Worm (Caenorhabditis elegans) whole organism, late embryonic: ENCODE measurements around the gene cwn-2.
"Not testable (repeated sequence)": the region's sequence is repeated elsewhere in the genome, so short reads cannot be mapped to it uniquely, and the experiment has no call there.

Experiments used
- C38D4.7 ChIP-seq: fragments of 200-800 bp; sonication (Bioruptor generic); optimal IDR thresholded peaks from 2 replicates; lab custom pipeline; 2018; ENCODE audit warnings: mild to moderate bottlenecking, missing genetic modification characterization, moderate library complexity, missing compliant biosample characterization
- K02D7.2 ChIP-seq: sonication (generic microtip); optimal IDR thresholded peaks from 2 replicates; lab custom pipeline; 2017; ENCODE audit warnings: mild to moderate bottlenecking, missing genetic modification characterization, missing compliant biosample characterization
- T23F11.4 ChIP-seq: fragments of 200-800 bp; sonication (Bioruptor generic); optimal IDR thresholded peaks from 2 replicates; lab custom pipeline; 2018; ENCODE audit warnings: mild to moderate bottlenecking, missing genetic modification characterization, missing compliant biosample characterization
- ahr-1 ChIP-seq: sonication (generic microtip); optimal IDR thresholded peaks from 2 replicates; lab custom pipeline; 2016; ENCODE audit warnings: missing genetic modification characterization, missing compliant biosample characterization
- ceh-18 ChIP-seq: sonication (generic microtip); optimal IDR thresholded peaks from 2 replicates; lab custom pipeline; 2016; ENCODE audit warnings: missing genetic modification characterization, missing compliant biosample characterization
- ceh-2 ChIP-seq: sonication (generic microtip); optimal IDR thresholded peaks from 2 replicates; lab custom pipeline; 2016; ENCODE audit warnings: missing genotype, missing genetic modification characterization, missing compliant biosample characterization
- ceh-45 ChIP-seq: fragments of 200-800 bp; sonication (Bioruptor generic); IDR thresholded peaks from 2 replicates; pipeline ENCODE4 v1.3.6; 2022; ENCODE audit warnings: missing genetic modification reagents, missing genetic modification characterization, missing compliant biosample characterization
- ceh-48 ChIP-seq: sonication (generic microtip); optimal IDR thresholded peaks from 2 replicates; lab custom pipeline; 2016; ENCODE audit warnings: missing genetic modification characterization, inconsistent platforms, missing compliant biosample characterization
- ceh-9 ChIP-seq: sonication (generic microtip); optimal IDR thresholded peaks from 2 replicates; lab custom pipeline; 2016; ENCODE audit warnings: mild to moderate bottlenecking, missing genetic modification characterization, inconsistent platforms, missing compliant biosample characterization
- dve-1 ChIP-seq: sonication (generic microtip); optimal IDR thresholded peaks from 2 replicates; lab custom pipeline; 2017; ENCODE audit warnings: antibody characterized with exemption, mild to moderate bottlenecking, missing genetic modification characterization, missing compliant biosample characterization
- ets-4 ChIP-seq: sonication (generic microtip); optimal IDR thresholded peaks from 2 replicates; lab custom pipeline; 2016; ENCODE audit warnings: missing genetic modification characterization, missing compliant biosample characterization
- fax-1 ChIP-seq: sonication (generic microtip); optimal IDR thresholded peaks from 2 replicates; lab custom pipeline; 2016; ENCODE audit warnings: missing genotype, missing genetic modification characterization, missing compliant biosample characterization
- fkh-10 ChIP-seq: fragments of 150-350 bp; optimal IDR thresholded peaks from 2 replicates; lab custom pipeline; 2014; ENCODE audit warnings: missing biosample characterization, missing genetic modification reagents, missing genetic modification characterization
- fkh-6 ChIP-seq: sonication (generic microtip); optimal IDR thresholded peaks from 2 replicates; lab custom pipeline; 2016; ENCODE audit warnings: missing genetic modification characterization, missing compliant biosample characterization
- gmeb-2 ChIP-seq: sonication (generic microtip); optimal IDR thresholded peaks from 2 replicates; lab custom pipeline; 2016; ENCODE audit warnings: missing genetic modification characterization, inconsistent platforms, missing compliant biosample characterization
- hlh-30 ChIP-seq: sonication (generic microtip); optimal IDR thresholded peaks from 2 replicates; lab custom pipeline; 2017; ENCODE audit warnings: antibody characterized with exemption, missing genetic modification characterization, missing compliant biosample characterization; ENCODE audit not compliant: insufficient read depth
- hlh-6 ChIP-seq: sonication (generic microtip); optimal IDR thresholded peaks from 2 replicates; lab custom pipeline; 2016; ENCODE audit warnings: missing genotype, missing genetic modification characterization, missing compliant biosample characterization
- madf-2 ChIP-seq: sonication (generic microtip); optimal IDR thresholded peaks from 2 replicates; lab custom pipeline; 2017; ENCODE audit warnings: missing genetic modification characterization, missing compliant biosample characterization
- nfya-1 ChIP-seq: sonication (generic microtip); optimal IDR thresholded peaks from 2 replicates; lab custom pipeline; 2017; ENCODE audit warnings: missing genetic modification characterization, mild to moderate bottlenecking, missing compliant biosample characterization, antibody characterized with exemption, moderate library complexity
- pag-3 ChIP-seq: sonication (generic microtip); optimal IDR thresholded peaks from 2 replicates; lab custom pipeline; 2016; ENCODE audit warnings: missing compliant biosample characterization, missing genetic modification characterization, borderline replicate concordance
- pat-9 ChIP-seq: fragments of 200-800 bp; sonication (Bioruptor generic); optimal IDR thresholded peaks from 2 replicates; lab custom pipeline; 2018; ENCODE audit warnings: mild to moderate bottlenecking, missing genetic modification characterization, moderate library complexity, missing compliant biosample characterization
- pha-2 ChIP-seq: sonication (generic microtip); optimal IDR thresholded peaks from 2 replicates; lab custom pipeline; 2017; ENCODE audit warnings: mild to moderate bottlenecking, missing genetic modification characterization, missing compliant biosample characterization
- pros-1 ChIP-seq: fragments of 150-350 bp; optimal IDR thresholded peaks from 2 replicates; lab custom pipeline; 2014; ENCODE audit warnings: missing biosample characterization, missing genetic modification reagents, missing genetic modification characterization
- ref-2 ChIP-seq: sonication (generic microtip); optimal IDR thresholded peaks from 2 replicates; lab custom pipeline; 2016; ENCODE audit warnings: missing genetic modification characterization, missing compliant biosample characterization
- sdc-2 ChIP-seq: sonication (generic microtip); optimal IDR thresholded peaks from 2 replicates; lab custom pipeline; 2016; ENCODE audit warnings: missing genotype, missing genetic modification characterization, missing compliant biosample characterization
- sox-2 ChIP-seq: fragments of 200-800 bp; sonication (Bioruptor generic); IDR thresholded peaks from 2 replicates; pipeline ENCODE4 v1.3.6; 2022; ENCODE audit warnings: missing genetic modification reagents, missing genetic modification characterization, missing compliant biosample characterization
- syd-9 ChIP-seq: sonication (generic microtip); optimal IDR thresholded peaks from 2 replicates; lab custom pipeline; 2016; ENCODE audit warnings: mild to moderate bottlenecking, missing genetic modification characterization, moderate library complexity, missing compliant biosample characterization
- tbx-2 ChIP-seq: sonication (generic microtip); optimal IDR thresholded peaks from 2 replicates; lab custom pipeline; 2016; ENCODE audit warnings: missing genetic modification characterization, missing compliant biosample characterization
- tbx-7 ChIP-seq: sonication (generic microtip); optimal IDR thresholded peaks from 2 replicates; lab custom pipeline; 2016; ENCODE audit warnings: missing genotype, missing genetic modification characterization, missing compliant biosample characterization
- unc-42 ChIP-seq: sonication (generic microtip); optimal IDR thresholded peaks from 2 replicates; lab custom pipeline; 2016; ENCODE audit warnings: missing genotype, missing genetic modification characterization, missing compliant biosample characterization

cwn-2 gene

ce11 chrIV:10067541-10067940, at the start of gene cwn-2:
Gene cwn-2 (plus strand): TSS chrIV:10067816.
- TF ChIP-seq hlh-6 (tag; lab: Kevin White, UChicago) (no peak), unc-42 (tag; lab: Kevin White, UChicago) (peak; percentile 11)

ce11 chrIV:10021283-10021682, 46.3 kb upstream of the cwn-2 start, which contains the start of gene F44D12.19:
Gene F44D12.19 (plus strand): TSS chrIV:10021583.
- TF ChIP-seq ceh-48 (tag; lab: Kevin White, UChicago): no peak
- no peak for TF ChIP-seq ref-2 (tag; lab: Kevin White, UChicago)
- TF ChIP-seq pag-3 (tag; lab: Kevin White, UChicago): no peak
- no peak for TF ChIP-seq ceh-2
- TF ChIP-seq pha-2: no peak
- no peak for TF ChIP-seq ceh-18 (tag; lab: Kevin White, UChicago)

ce11 chrIV:10022991-10023390, 44.6 kb upstream of the cwn-2 start, which contains the start of gene F44D12.8:
Gene F44D12.8 (plus strand): TSS chrIV:10023291.
- TF ChIP-seq syd-9 (tag; lab: Kevin White, UChicago): no peak
- no peak for TF ChIP-seq nfya-1 (tag; lab: Kevin White, UChicago)
- TF ChIP-seq tbx-2 (tag; lab: Kevin White, UChicago): no peak
- TF ChIP-seq pat-9 (tag; lab: Kevin White, UChicago): no peak
- TF ChIP-seq, all 69 proteins: peak for 0

ce11 chrIV:10026129-10026528, 41.5 kb upstream of the cwn-2 start:
- no peak for TF ChIP-seq pros-1 (tag; lab: Kevin White, UChicago)
- TF ChIP-seq gmeb-2: no peak
- TF ChIP-seq fax-1 (tag; lab: Kevin White, UChicago): no peak
- TF ChIP-seq ahr-1 (tag; lab: Kevin White, UChicago): no peak
- TF ChIP-seq tbx-2 (tag; lab: Kevin White, UChicago): no peak
- TF ChIP-seq fkh-6 (tag; lab: Kevin White, UChicago): no peak
- TF ChIP-seq sox-2 (GFP tag; lab: Robert Waterston, UW): no peak
- no peak for TF ChIP-seq hlh-30
- TF ChIP-seq tbx-7 (tag; lab: Kevin White, UChicago): no peak
- TF ChIP-seq ceh-48 (tag; lab: Kevin White, UChicago): no peak
- no peak for TF ChIP-seq unc-42 (tag; lab: Kevin White, UChicago)
- no peak for TF ChIP-seq C38D4.7 (GFP tag; lab: Kevin White, UChicago)
- no peak for TF ChIP-seq ceh-2
- TF ChIP-seq madf-2 (tag; lab: Kevin White, UChicago): no peak

ce11 chrIV:10027566-10027965, 40.0 kb upstream of the cwn-2 start, which contains the start of gene gipc-2:
Gene gipc-2 (minus strand): TSS chrIV:10027666.
- TF ChIP-seq fkh-10 (no peak), ahr-1 (tag; lab: Kevin White, UChicago) (no peak), ceh-45 (no peak), ceh-9 (tag; lab: Kevin White, UChicago) (no peak)

ce11 chrIV:10028779-10029178, 38.8 kb upstream of the cwn-2 start, which contains the start of the genes F44D12.16 and msd-2:
Gene F44D12.16 (plus strand): TSS chrIV:10029079.
Gene msd-2 (plus strand): TSS chrIV:10029083.
- TF ChIP-seq T23F11.4 (GFP tag; lab: Kevin White, UChicago); dve-1; sdc-2 (tag; lab: Kevin White, UChicago): not testable (repeated sequence)
- TF ChIP-seq, all 69 proteins: peak for 0; not testable (repeated sequence) for 69

ce11 chrIV:10033053-10033452, 34.6 kb upstream of the cwn-2 start, which contains the start of gene F44D12.6:
Gene F44D12.6 (plus strand): TSS chrIV:10033353.
- no peak for TF ChIP-seq fax-1 (tag; lab: Kevin White, UChicago)
- no peak for TF ChIP-seq K02D7.2
- TF ChIP-seq pros-1 (tag; lab: Kevin White, UChicago): no peak
- TF ChIP-seq ets-4: no peak
- TF ChIP-seq ceh-45: no peak
